Worm (Caenorhabditis elegans) whole organism, L1 larva: Measurements from ENCODE around the gene K02G10.15.
A peak's percentile ranks its signal among the peaks of the same experiment; 100 is the strongest.

Experiments
- C04F5.9 ChIP-seq: sonication (generic microtip); optimal IDR thresholded peaks from 2 replicates; lab custom pipeline; 2016; ENCODE audit warnings: missing genetic modification characterization, missing compliant biosample characterization
- C34B4.2 ChIP-seq: sonication (generic microtip); optimal IDR thresholded peaks from 2 replicates; lab custom pipeline; 2017; ENCODE audit warnings: mild to moderate bottlenecking, missing genetic modification characterization, missing compliant biosample characterization
- Y116A8C.19 ChIP-seq: sonication (generic microtip); optimal IDR thresholded peaks from 2 replicates; lab custom pipeline; 2016; ENCODE audit warnings: missing compliant biosample characterization, missing genetic modification characterization, borderline replicate concordance
- alr-1 ChIP-seq: fragments of 200-800 bp; sonication (Bioruptor generic); optimal IDR thresholded peaks from 2 replicates; lab custom pipeline; 2018; ENCODE audit warnings: borderline replicate concordance, mild to moderate bottlenecking, missing genetic modification characterization, missing compliant biosample characterization
- ama-1 ChIP-seq: fragments of 150-350 bp; optimal IDR thresholded peaks from 2 replicates; lab custom pipeline; 2014
- blmp-1 ChIP-seq: fragments of 150-350 bp; optimal IDR thresholded peaks from 2 replicates; lab custom pipeline; 2014; ENCODE audit warnings: missing biosample characterization, missing genetic modification characterization
- ces-1 ChIP-seq: fragments of 150-350 bp; optimal IDR thresholded peaks from 2 replicates; lab custom pipeline; 2014; ENCODE audit warnings: missing biosample characterization, missing genetic modification reagents, missing genetic modification characterization
- egl-13 ChIP-seq: sonication (generic microtip); optimal IDR thresholded peaks from 2 replicates; lab custom pipeline; 2016; ENCODE audit warnings: missing genotype, missing genetic modification reagents, missing genetic modification characterization, missing compliant biosample characterization
- egl-27 ChIP-seq, 2 experiments: fragments of 150-350 bp in 1 of 2; sonication (generic microtip); optimal IDR thresholded peaks; 3 replicates each; lab custom pipeline; 2017 to 2018; ENCODE audit warnings: missing biosample characterization in 2 of 2, missing genetic modification characterization in 2 of 2, missing genetic modification reagents in 2 of 2
- elt-2 ChIP-seq: sonication (generic microtip); optimal IDR thresholded peaks from 2 replicates; lab custom pipeline; 2016; ENCODE audit warnings: missing genetic modification characterization, mild to moderate bottlenecking, inconsistent platforms, missing compliant biosample characterization, missing genetic modification reagents
- elt-3 ChIP-seq, 6 experiments: fragments of 150-350 bp in 1 of 6; sonication (generic microtip); optimal IDR thresholded peaks; 2 replicates each; lab custom pipeline; 2017 to 2018; ENCODE audit warnings: missing biosample characterization in 6 of 6, missing genetic modification characterization in 6 of 6, inconsistent platforms in 1 of 6
- fkh-10 ChIP-seq: sonication (generic microtip); optimal IDR thresholded peaks from 2 replicates; lab custom pipeline; 2017; ENCODE audit warnings: missing biosample characterization, missing genetic modification reagents, missing genetic modification characterization
- fos-1 ChIP-seq: fragments of 150-350 bp; optimal IDR thresholded peaks from 2 replicates; lab custom pipeline; 2014; ENCODE audit warnings: missing biosample characterization, missing genetic modification characterization
- hpl-2 ChIP-seq: fragments of 150-350 bp; optimal IDR thresholded peaks from 2 replicates; lab custom pipeline; 2014; ENCODE audit warnings: missing biosample characterization, missing genetic modification reagents, missing genetic modification characterization
- lin-13 ChIP-seq: fragments of 150-350 bp; optimal IDR thresholded peaks from 2 replicates; lab custom pipeline; 2014; ENCODE audit warnings: missing biosample characterization, missing genetic modification reagents, missing genetic modification characterization
- lin-14 ChIP-seq: fragments of 200-800 bp; sonication (Bioruptor generic); optimal IDR thresholded peaks from 2 replicates; lab custom pipeline; 2018; ENCODE audit warnings: mild to moderate bottlenecking, missing genetic modification characterization, moderate library complexity, missing compliant biosample characterization
- lin-15B ChIP-seq: fragments of 150-350 bp; sonication (generic microtip); optimal IDR thresholded peaks from 3 replicates; lab custom pipeline; 2014; ENCODE audit warnings: missing biosample characterization, missing genetic modification characterization
- lir-3 ChIP-seq: sonication (generic microtip); optimal IDR thresholded peaks from 2 replicates; lab custom pipeline; 2016; ENCODE audit warnings: mild to moderate bottlenecking, missing genetic modification characterization, moderate library complexity, missing compliant biosample characterization; ENCODE audit not compliant: poor library complexity
- mab-9 ChIP-seq: fragments of 200-800 bp; sonication (Bioruptor generic); IDR thresholded peaks from 2 replicates; pipeline ENCODE4 v1.3.6; 2022; ENCODE audit warnings: missing genetic modification reagents, missing genetic modification characterization, missing compliant biosample characterization
- mdl-1 ChIP-seq, 2 experiments: fragments of 150-350 bp; optimal IDR thresholded peaks; 2 replicates each; lab custom pipeline; 2014 to 2017; ENCODE audit warnings: missing biosample characterization in 2 of 2, missing genetic modification characterization in 2 of 2, inconsistent platforms in 1 of 2
- mep-1 ChIP-seq: fragments of 150-350 bp; optimal IDR thresholded peaks from 2 replicates; lab custom pipeline; 2014; ENCODE audit warnings: missing biosample characterization, missing genetic modification characterization
- nhr-11 ChIP-seq: fragments of 150-350 bp; optimal IDR thresholded peaks from 2 replicates; lab custom pipeline; 2014; ENCODE audit warnings: missing biosample characterization, missing genetic modification characterization
- nhr-20 ChIP-seq: sonication (generic microtip); optimal IDR thresholded peaks from 2 replicates; lab custom pipeline; 2016; ENCODE audit warnings: mild to moderate bottlenecking, missing genetic modification characterization, missing compliant biosample characterization
- nhr-28 ChIP-seq: fragments of 150-350 bp; optimal IDR thresholded peaks from 2 replicates; lab custom pipeline; 2014; ENCODE audit warnings: missing biosample characterization, missing genetic modification characterization
- nhr-85 ChIP-seq: sonication (generic microtip); peaks from one replicate; lab custom pipeline; 2016; ENCODE audit warnings: missing genetic modification characterization, inconsistent platforms, missing compliant biosample characterization
- nhr-90 ChIP-seq: sonication (generic microtip); optimal IDR thresholded peaks from 2 replicates; lab custom pipeline; 2016; ENCODE audit warnings: mild to moderate bottlenecking, missing genetic modification characterization, missing compliant biosample characterization; ENCODE audit not compliant: poor library complexity
- pag-3 ChIP-seq: sonication (generic microtip); optimal IDR thresholded peaks from 2 replicates; lab custom pipeline; 2017; ENCODE audit warnings: missing genetic modification characterization, mild to moderate bottlenecking, missing compliant biosample characterization, antibody characterized with exemption, borderline replicate concordance; ENCODE audit not compliant: insufficient read depth
- pax-3 ChIP-seq: fragments of 200-800 bp; sonication (Bioruptor generic); optimal IDR thresholded peaks from 2 replicates; lab custom pipeline; 2018; ENCODE audit warnings: mild to moderate bottlenecking, missing genetic modification characterization, moderate library complexity, missing compliant biosample characterization
- skn-1 ChIP-seq: fragments of 150-350 bp; optimal IDR thresholded peaks from 2 replicates; lab custom pipeline; 2014; ENCODE audit warnings: missing biosample characterization, missing genetic modification characterization
- snu-23 ChIP-seq: sonication (generic microtip); optimal IDR thresholded peaks from 2 replicates; lab custom pipeline; 2016; ENCODE audit warnings: missing genetic modification characterization, missing compliant biosample characterization
- sox-4 ChIP-seq: sonication (generic microtip); optimal IDR thresholded peaks from 2 replicates; lab custom pipeline; 2016; ENCODE audit warnings: missing genetic modification characterization, missing compliant biosample characterization
- swsn-7 ChIP-seq: sonication (generic microtip); optimal IDR thresholded peaks from 2 replicates; lab custom pipeline; 2016; ENCODE audit warnings: missing genetic modification characterization, missing compliant biosample characterization
- tbx-2 ChIP-seq: sonication (generic microtip); optimal IDR thresholded peaks from 2 replicates; lab custom pipeline; 2016; ENCODE audit warnings: missing genetic modification characterization, missing compliant biosample characterization
- tlp-1 ChIP-seq: fragments of 150-350 bp; optimal IDR thresholded peaks from 2 replicates; lab custom pipeline; 2014; ENCODE audit warnings: missing biosample characterization, missing genetic modification characterization
- unc-62 ChIP-seq: fragments of 150-350 bp; optimal IDR thresholded peaks from 2 replicates; lab custom pipeline; 2014; ENCODE audit warnings: missing biosample characterization, missing genetic modification reagents, missing genetic modification characterization
- unc-98 ChIP-seq: fragments of 200-800 bp; sonication (Bioruptor generic); IDR thresholded peaks from 2 replicates; pipeline ENCODE4 v1.3.6; 2022; ENCODE audit warnings: missing genetic modification characterization, missing compliant biosample characterization
- zag-1 ChIP-seq: fragments of 150-350 bp; optimal IDR thresholded peaks from 2 replicates; lab custom pipeline; 2014; ENCODE audit warnings: missing biosample characterization, missing genetic modification characterization
- zip-4 ChIP-seq: fragments of 200-800 bp; sonication (Bioruptor generic); optimal IDR thresholded peaks from 2 replicates; lab custom pipeline; 2018; ENCODE audit warnings: mild to moderate bottlenecking, missing genetic modification characterization, moderate library complexity, missing compliant biosample characterization
- ztf-11 ChIP-seq, 2 experiments: sonication (generic microtip); optimal IDR thresholded peaks; 2 replicates each; lab custom pipeline; 2016 to 2017; ENCODE audit warnings: missing genetic modification characterization in 2 of 2, missing biosample characterization in 1 of 2, missing compliant biosample characterization in 1 of 2

The K02G10.15 gene

DNA sequence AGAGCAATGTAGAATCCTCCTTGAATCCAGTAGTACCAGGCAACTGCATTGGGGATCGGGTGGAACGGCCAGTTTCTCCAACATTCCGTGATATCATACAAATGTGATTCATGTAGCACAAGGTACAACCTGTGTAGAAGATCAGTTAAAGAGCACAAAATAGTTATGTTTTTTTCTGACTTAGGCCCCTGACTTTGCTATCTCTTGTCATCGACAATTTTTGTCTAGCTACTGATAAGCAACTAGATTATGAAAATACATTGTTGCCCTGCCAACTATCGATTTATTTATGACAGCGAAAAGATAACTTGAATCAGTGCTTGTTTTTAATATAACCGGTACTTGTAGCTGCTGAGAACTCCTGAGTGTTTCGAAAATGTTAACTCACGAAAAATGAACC, 15.8 kb upstream of the K02G10.15 start:
- no peak for TF ChIP-seq fkh-10 (GFP tag; lab: Kevin White, UChicago)
- peak; percentile 82 for TF ChIP-seq elt-2
- TF ChIP-seq nhr-20 (tag; lab: Kevin White, UChicago) = peak; percentile 11
- TF ChIP-seq sox-4 (tag; lab: Kevin White, UChicago) = no peak
- TF ChIP-seq C04F5.9 (tag; lab: Kevin White, UChicago) = no peak
- peak; percentile 21 for TF ChIP-seq nhr-90
- TF ChIP-seq, all 84 proteins: peak for 3

DNA sequence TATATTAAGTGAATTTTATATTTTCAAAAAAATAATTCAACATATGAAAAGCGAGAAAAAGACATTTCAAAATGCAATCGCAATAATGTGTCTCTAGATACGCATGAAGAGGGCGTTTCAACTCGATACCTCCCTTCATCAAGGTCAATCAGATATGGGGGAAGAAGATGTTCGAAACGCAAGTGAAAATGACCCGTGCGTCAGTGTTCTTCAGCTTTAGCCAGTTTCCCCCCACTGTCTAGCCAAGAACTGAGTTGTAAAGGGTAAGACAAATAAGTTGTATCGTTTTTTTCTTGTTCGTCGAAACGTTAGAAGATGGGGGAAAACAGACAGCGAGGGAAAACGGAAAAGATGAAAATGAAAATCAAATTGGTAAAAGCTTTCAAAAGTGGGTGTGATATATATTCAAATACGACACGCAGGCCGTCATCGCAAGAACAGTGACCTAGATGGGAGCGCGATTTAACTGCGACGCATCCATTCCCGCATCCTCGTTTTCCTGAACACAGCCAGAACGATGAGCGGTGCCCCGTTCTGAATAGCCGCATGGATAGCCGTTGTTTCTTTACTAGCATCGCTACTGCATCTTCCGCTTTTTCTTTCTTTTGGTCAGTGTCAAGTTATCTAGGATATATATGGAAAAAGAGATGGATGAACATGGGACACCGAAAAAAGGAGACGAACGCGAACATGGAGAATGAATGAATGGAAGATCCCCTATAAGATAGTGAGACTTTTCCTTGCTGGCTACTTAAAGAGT, 12.3 kb upstream of the K02G10.15 start:
- TF ChIP-seq nhr-11 (tag; lab: Kevin White, UChicago) = no peak
- peak; percentile 66 for TF ChIP-seq blmp-1 (tag; lab: Kevin White, UChicago)
- no peak for TF ChIP-seq ama-1 (lab: Kevin White, UChicago)
- TF ChIP-seq egl-27 (tag; optimal IDR thresholded peaks at IDR 0.05; lab: Kevin White, UChicago) = no peak
- peak; percentile 21 for TF ChIP-seq lin-14 (GFP tag; lab: Kevin White, UChicago)
- TF ChIP-seq, all 84 proteins: peak for 2

- no peak for TF ChIP-seq skn-1
- TF ChIP-seq nhr-85 = no peak
- no peak for TF ChIP-seq unc-98 (GFP tag; lab: Robert Waterston, UW)
- TF ChIP-seq tbx-2 (tag; lab: Kevin White, UChicago) = no peak
- no peak for TF ChIP-seq unc-62 (GFP tag; lab: Kevin White, UChicago)
- no peak for TF ChIP-seq snu-23 (GFP tag; lab: Kevin White, UChicago)
- TF ChIP-seq zip-4 = no peak
These were observed 8.7 kb upstream of the K02G10.15 start, which contains the start of gene K02G10.5 for ce11 chrX:4691148-4691773. Gene K02G10.5 (minus strand): TSS chrX:4691198.

DNA sequence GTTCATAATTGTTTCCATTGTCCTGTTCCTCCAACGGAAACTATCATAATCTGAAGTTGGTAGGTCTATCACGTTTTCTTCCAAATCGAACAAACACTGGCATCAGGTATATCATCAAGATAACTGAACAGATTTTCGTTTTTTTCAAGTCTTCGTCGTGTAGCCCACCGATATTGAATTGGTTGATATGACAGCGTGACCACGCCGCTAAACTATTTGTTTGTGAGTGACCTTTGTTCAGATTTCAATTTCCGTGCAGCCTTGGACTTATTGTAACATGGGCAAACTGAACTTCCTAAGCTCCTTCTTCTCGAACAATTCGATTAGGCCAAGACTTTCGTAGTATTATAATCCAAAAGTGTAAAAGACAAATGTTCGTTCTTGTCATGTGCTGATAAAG, 3.1 kb upstream of the K02G10.15 start:
- TF ChIP-seq tlp-1 (tag; lab: Kevin White, UChicago) = no peak
- TF ChIP-seq lin-14 (GFP tag; lab: Kevin White, UChicago) = peak; percentile 23
- TF ChIP-seq unc-98 (GFP tag; lab: Robert Waterston, UW) = no peak
- TF ChIP-seq zag-1 (tag; lab: Kevin White, UChicago) = no peak
- TF ChIP-seq elt-3 (tag; optimal IDR thresholded peaks at IDR 0.05; lab: Kevin White, UChicago) = peak in 1 of 6 experiments; percentile 9
- TF ChIP-seq fkh-10 (GFP tag; lab: Kevin White, UChicago) = no peak
- TF ChIP-seq, all 84 proteins: peak for 2

- TF ChIP-seq nhr-28 (no peak), pax-3 (tag; lab: Kevin White, UChicago) (no peak), elt-2 (no peak), swsn-7 (tag; lab: Kevin White, UChicago) (no peak), egl-13 (tag; lab: Kevin White, UChicago) (no peak)
These were observed 4.5 kb downstream of the K02G10.15 start, which contains the start of gene flp-11 for ce11 chrX:4678029-4678428. Gene flp-11 (minus strand): TSS chrX:4678129.

DNA sequence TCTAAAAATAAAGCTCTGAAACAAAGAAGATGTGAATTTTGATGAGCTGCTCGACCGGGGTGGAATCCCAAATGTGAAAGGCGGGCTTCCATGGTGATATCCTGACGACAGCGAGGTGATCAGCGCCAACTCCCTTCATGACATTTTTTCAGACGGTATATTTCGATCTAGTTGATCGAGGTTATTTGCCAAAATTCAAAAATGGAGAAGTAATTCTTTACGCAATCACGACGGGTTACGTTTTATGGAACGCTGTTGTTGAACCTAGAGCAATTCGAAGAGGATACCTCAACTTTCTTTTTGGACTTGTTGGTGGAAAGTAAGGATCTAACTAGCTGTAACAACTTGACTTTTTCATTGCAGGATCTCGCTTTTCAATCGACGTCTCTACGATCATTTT, 5.8 kb downstream of the K02G10.15 start:
- TF ChIP-seq fos-1 (tag; lab: Kevin White, UChicago) (no peak), mep-1 (tag; lab: Kevin White, UChicago) (no peak), unc-62 (GFP tag; lab: Kevin White, UChicago) (no peak), nhr-20 (tag; lab: Kevin White, UChicago) (no peak), lir-3 (tag; lab: Kevin White, UChicago) (no peak), egl-13 (tag; lab: Kevin White, UChicago) (no peak), C34B4.2 (tag; lab: Kevin White, UChicago) (no peak), mdl-1 (tag; optimal IDR thresholded peaks at IDR 0.05; lab: Kevin White, UChicago) (no peak), hpl-2 (GFP tag; lab: Kevin White, UChicago) (no peak), alr-1 (tag; lab: Kevin White, UChicago) (no peak), ces-1 (GFP tag; lab: Kevin White, UChicago) (no peak), zip-4 (no peak), skn-1 (no peak), Y116A8C.19 (no peak), lin-13 (GFP tag; lab: Kevin White, UChicago) (no peak), lin-15B (tag; lab: Kevin White, UChicago) (no peak), pag-3 (tag; lab: Kevin White, UChicago) (no peak), mab-9 (GFP tag; lab: Robert Waterston, UW) (no peak), ama-1 (lab: Kevin White, UChicago) (no peak), ztf-11 (tag; optimal IDR thresholded peaks at IDR 0.05; lab: Kevin White, UChicago) (no peak)
- TF ChIP-seq, all 84 proteins: peak for 0
